Worm (Caenorhabditis elegans): ENCODE results near the gene cec-2.
A peak's percentile ranks its signal among the peaks of the same experiment; 100 is the strongest.

The cec-2 gene

DNA sequence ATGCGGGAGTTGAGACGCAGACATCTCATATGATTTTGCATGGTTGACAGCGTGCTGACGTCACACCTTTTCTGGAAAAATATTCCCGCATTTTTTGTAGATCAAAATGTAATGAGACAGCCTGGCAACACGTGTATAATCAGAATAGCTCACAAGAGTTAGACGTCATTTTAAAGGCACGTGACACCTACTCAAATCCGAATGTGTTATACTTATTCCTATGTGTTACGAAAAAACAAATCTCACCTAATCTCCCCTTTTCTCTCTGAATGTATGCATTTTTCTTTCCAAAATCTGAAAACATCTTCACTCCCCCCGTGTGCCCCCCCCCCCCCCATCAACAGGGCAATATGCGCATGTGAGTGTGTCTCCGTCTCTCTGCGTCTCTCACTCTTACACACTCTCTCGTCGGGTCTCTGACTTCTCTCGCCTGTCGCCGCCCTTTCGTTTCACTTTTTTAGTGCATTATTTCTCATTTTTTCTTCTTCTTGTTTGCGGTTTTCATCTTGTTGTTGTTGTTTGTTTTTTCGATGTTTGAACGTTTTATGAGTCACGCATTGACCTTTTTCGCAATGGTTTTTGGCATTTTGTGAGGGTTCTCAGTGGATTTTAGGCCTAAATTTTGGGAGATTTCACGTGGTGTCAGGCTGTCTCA, 2.1 kb upstream of the cec-2 start (continued):
- TF ChIP-seq ztf-18 (tag; optimal IDR thresholded peaks at IDR 0.05) (no peak), attf-6 (GFP tag; IDR thresholded peaks at IDR 0.05) (no peak), egrh-3 (GFP tag; IDR thresholded peaks at IDR 0.05) (peak; percentile 65; the same call in 1 of the 2 replicates), let-526 (GFP tag; IDR thresholded peaks at IDR 0.05) (no peak), ceh-40 (GFP tag; IDR thresholded peaks at IDR 0.05) (no peak), zfh-2 (GFP tag; conservative IDR thresholded peaks at IDR 0.05) (no peak; the same call in none of the 2 replicates), sdz-38 (tag; optimal IDR thresholded peaks at IDR 0.05) (no peak), aptf-2 (GFP tag; conservative IDR thresholded peaks at IDR 0.05) (no peak), tbx-9 (tag; optimal IDR thresholded peaks at IDR 0.05; ENCODE audit: borderline replicate concordance) (no peak), repo-1 (tag; optimal IDR thresholded peaks at IDR 0.05) (no peak), ets-4 (GFP tag; optimal IDR thresholded peaks at IDR 0.05) (no peak), nhr-120 (GFP tag; IDR thresholded peaks at IDR 0.05) (no peak), hmg-20 (GFP tag; IDR thresholded peaks at IDR 0.05) (no peak), zim-3 (tag; optimal IDR thresholded peaks at IDR 0.05) (no peak), xnd-1 (tag; optimal IDR thresholded peaks at IDR 0.05) (no peak), nfyb-1 (GFP tag; IDR thresholded peaks at IDR 0.05) (0 out of 2 replicates have a peak, but pooled peaks have one; percentile 26), K11D2.4 (GFP tag; IDR thresholded peaks at IDR 0.05) (no peak), madf-10 (tag; optimal IDR thresholded peaks at IDR 0.05) (no peak), rec-8 (tag; optimal IDR thresholded peaks at IDR 0.05) (no peak), hsf-1 (GFP tag; IDR thresholded peaks at IDR 0.05) (no peak), cebp-1 (GFP tag; IDR thresholded peaks at IDR 0.05) (no peak), cebp-1 (tag; optimal IDR thresholded peaks at IDR 0.05) (peak; percentile 65), F49E8.2 (tag; optimal IDR thresholded peaks at IDR 0.05; ENCODE audit: insufficient read depth) (no peak), ztf-28 (GFP tag; IDR thresholded peaks at IDR 0.05) (no peak), Y53G8AR.9 (GFP tag; conservative IDR thresholded peaks at IDR 0.05) (no peak), ceh-27 (GFP tag; optimal IDR thresholded peaks at IDR 0.05) (peak; percentile 65), nhr-27 (tag; optimal IDR thresholded peaks at IDR 0.05) (no peak), K12H6.12 (tag; optimal IDR thresholded peaks at IDR 0.05) (peak; percentile 25), aptf-3 (GFP tag; IDR thresholded peaks at IDR 0.05) (no peak), fkh-3 (tag; optimal IDR thresholded peaks at IDR 0.05) (no peak), mcd-1 (GFP tag; IDR thresholded peaks at IDR 0.05) (peak; percentile 50; the same call in 1 of the 2 replicates), somi-1 (GFP tag; optimal IDR thresholded peaks at IDR 0.05) (no peak), cebp-2 (GFP tag; IDR thresholded peaks at IDR 0.05) (no peak), lin-35 (GFP tag; optimal IDR thresholded peaks at IDR 0.05) (no peak)

DNA sequence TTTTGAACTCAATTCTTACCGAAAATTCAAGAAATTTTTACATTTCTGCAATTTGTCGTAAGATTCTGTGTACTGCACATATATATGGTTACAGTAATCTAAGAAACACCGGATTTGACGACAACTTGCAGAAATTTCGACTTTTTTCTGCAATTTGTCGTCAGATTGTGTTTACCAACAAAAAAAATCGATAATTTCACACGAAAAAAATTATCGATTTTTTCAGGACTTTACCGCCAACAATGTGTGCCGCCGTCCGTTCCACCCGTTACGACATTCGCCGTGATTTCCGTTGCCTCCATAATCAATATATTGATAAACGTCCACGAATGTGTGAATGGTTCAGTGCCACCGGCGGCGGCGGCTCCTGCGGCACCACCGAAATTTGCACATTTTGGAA, 3.9 kb downstream of the cec-2 start:
- TF ChIP-seq lin-54 (GFP tag; optimal IDR thresholded peaks at IDR 0.05), result no peak
- no peak for TF ChIP-seq lin-40 (tag; optimal IDR thresholded peaks at IDR 0.05)
- peak; percentile 45 for TF ChIP-seq lsl-1 (GFP tag; optimal IDR thresholded peaks at IDR 0.05)
- TF ChIP-seq madf-6 (GFP tag; IDR thresholded peaks at IDR 0.05), result no peak
- TF ChIP-seq ztf-3 (GFP tag; optimal IDR thresholded peaks at IDR 0.05), result no peak
- TF ChIP-seq cebp-2 (GFP tag; IDR thresholded peaks at IDR 0.05), result no peak
- no peak for TF ChIP-seq aptf-3 (GFP tag; IDR thresholded peaks at IDR 0.05)
